Worm (Caenorhabditis elegans) whole organism, L3 larva: ENCODE data around the gene rps-8.

Source experiments
- ceh-16 ChIP-seq: sonication (generic microtip); optimal IDR thresholded peaks from 2 replicates; lab custom pipeline; 2017; ENCODE audit warnings: missing biosample characterization, missing genetic modification characterization
- egl-27 ChIP-seq: sonication (generic microtip); optimal IDR thresholded peaks from 4 replicates; lab custom pipeline; 2017; ENCODE audit warnings: missing biosample characterization, missing genetic modification reagents, missing genetic modification characterization
- nhr-11 ChIP-seq: fragments of 150-350 bp; optimal IDR thresholded peaks from 2 replicates; lab custom pipeline; 2014; ENCODE audit warnings: missing biosample characterization, missing genetic modification characterization
- nhr-12 ChIP-seq: fragments of 150-350 bp; optimal IDR thresholded peaks from 2 replicates; lab custom pipeline; 2014; ENCODE audit warnings: missing biosample characterization, missing genetic modification characterization
- nhr-23 ChIP-seq: fragments of 150-350 bp; optimal IDR thresholded peaks from 2 replicates; lab custom pipeline; 2014; ENCODE audit warnings: missing biosample characterization, missing genetic modification reagents, missing genetic modification characterization
- unc-39 ChIP-seq: sonication (generic microtip); optimal IDR thresholded peaks from 4 replicates; lab custom pipeline; 2017; ENCODE audit warnings: missing biosample characterization, missing genetic modification characterization
- unc-62 ChIP-seq: fragments of 150-350 bp; sonication (generic microtip); optimal IDR thresholded peaks from 4 replicates; lab custom pipeline; 2014; ENCODE audit warnings: missing biosample characterization, missing genetic modification reagents, missing genetic modification characterization

DNA sequence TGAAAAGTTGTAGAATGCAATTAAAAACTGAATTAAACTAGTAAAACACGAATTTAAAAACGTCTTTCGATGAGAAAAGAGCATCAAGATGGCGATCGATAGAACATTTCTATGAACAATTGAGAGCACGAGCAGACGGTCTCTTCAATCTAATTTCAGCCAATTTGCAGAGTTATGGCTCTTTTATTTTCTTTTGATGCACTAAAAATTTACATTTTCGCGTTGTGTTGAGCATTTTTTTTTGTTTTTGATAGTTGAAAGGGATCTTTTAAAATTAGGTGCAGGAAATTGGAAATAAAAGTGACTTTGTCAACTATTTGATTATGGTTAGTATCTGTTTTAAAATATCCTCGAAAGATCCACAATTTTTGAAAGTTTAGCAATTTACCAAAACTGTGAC is 4.7 kb downstream of the rps-8 start, which contains the start of gene F42C5.6:
- TF ChIP-seq nhr-11 (tag; lab: Kevin White, UChicago) (no peak), nhr-12 (tag; lab: Kevin White, UChicago) (no peak), unc-62 (no peak), ceh-16 (tag; lab: Kevin White, UChicago) (no peak), egl-27 (tag; lab: Kevin White, UChicago) (no peak), unc-39 (no peak), nhr-23 (no peak)
